Fruit fly (Drosophila melanogaster) Kc167 (cell line): ENCODE measurements around the gene CG31643.

Experiments used
- Myc ChIP-seq: fragments of >200 bp; optimal IDR thresholded peaks from 2 replicates; lab custom pipeline; 2017; ENCODE audit warnings: missing external identifiers
- Sin3A ChIP-seq: fragments of >200 bp; optimal IDR thresholded peaks from 2 replicates; lab custom pipeline; 2018; ENCODE audit warnings: missing external identifiers
- h ChIP-seq: fragments of >200 bp; optimal IDR thresholded peaks from 3 replicates; lab custom pipeline; 2018; ENCODE audit warnings: missing external identifiers
- insv ChIP-seq: fragments of >200 bp; optimal IDR thresholded peaks from 3 replicates; lab custom pipeline; 2018; ENCODE audit warnings: missing external identifiers
- psq ChIP-seq: fragments of >200 bp; optimal IDR thresholded peaks from 2 replicates; lab custom pipeline; 2017; ENCODE audit warnings: missing external identifiers
- ttk ChIP-seq: sonication (Bioruptor generic); optimal IDR thresholded peaks from 2 replicates; lab custom pipeline; 2017; ENCODE audit warnings: missing external identifiers

dm6 chr2L:6087685-6088084 is 49.8 kb downstream of the CG31643 start:
- no peak for TF ChIP-seq insv (lab: Kevin White, UChicago)
- TF ChIP-seq ttk (lab: Kevin White, UChicago): no peak
- no peak for TF ChIP-seq Myc
- TF ChIP-seq h: no peak
- TF ChIP-seq Sin3A (lab: Kevin White, UChicago): no peak
- TF ChIP-seq psq (lab: Kevin White, UChicago): no peak
